Fruit fly (Drosophila melanogaster): Measurements from ENCODE around the gene zormin.

zormin gene

dm6 chr3L:2164031-2164537 lies 12.6 kb upstream of the zormin start (continued):
- TF ChIP-seq gt (GFP tag; IDR thresholded peaks at IDR 0.05) (no peak), lola (GFP tag; optimal IDR thresholded peaks at IDR 0.05) (no peak), vfl (GFP tag; optimal IDR thresholded peaks at IDR 0.05) (no peak), CG4424 (GFP tag; optimal IDR thresholded peaks at IDR 0.05) (peak; percentile 13), Scr (GFP tag; IDR thresholded peaks at IDR 0.05; ENCODE audit: partially characterized antibody) (no peak), dmrt99B (tag; optimal IDR thresholded peaks at IDR 0.05) (peak; percentile 44), sens-2 (GFP tag; IDR thresholded peaks at IDR 0.05) (no peak), Adf1 (GFP tag; IDR thresholded peaks at IDR 0.05) (no peak), scrt (GFP tag; optimal IDR thresholded peaks at IDR 0.05) (no peak), bsh (GFP tag; optimal IDR thresholded peaks at IDR 0.05) (peak; percentile 8 to 55), CG4282 (GFP tag; optimal IDR thresholded peaks at IDR 0.05) (no peak), jumu (GFP tag; optimal IDR thresholded peaks at IDR 0.05) (no peak), CG9817 (tag; optimal IDR thresholded peaks at IDR 0.05) (no peak), CG11085 (GFP tag; IDR thresholded peaks at IDR 0.05) (no peak), CG33213 (GFP tag; optimal IDR thresholded peaks at IDR 0.05) (no peak), sob (GFP tag; IDR thresholded peaks at IDR 0.05) (no peak), CG7271 (tag; optimal IDR thresholded peaks at IDR 0.05) (no peak), Sry-δ (GFP tag; optimal IDR thresholded peaks at IDR 0.05) (no peak), ab (GFP tag; optimal IDR thresholded peaks at IDR 0.05) (no peak), az2 (GFP tag; optimal IDR thresholded peaks at IDR 0.05) (no peak), pum (GFP tag; optimal IDR thresholded peaks at IDR 0.05) (peak; percentile 35), CG7839 (tag; optimal IDR thresholded peaks at IDR 0.05) (peak; percentile 40), ato (GFP tag; IDR thresholded peaks at IDR 0.05; ENCODE audit: partially characterized antibody) (no peak), Ets97D (GFP tag; optimal IDR thresholded peaks at IDR 0.05) (no peak), zf30C (GFP tag; optimal IDR thresholded peaks at IDR 0.05) (no peak), esg (GFP tag; conservative IDR thresholded peaks at IDR 0.05) (peak; percentile 22; the same call in 1 of the 2 replicates), tna (GFP tag; IDR thresholded peaks at IDR 0.05; ENCODE audit: partially characterized antibody) (no peak), insv (GFP tag; optimal IDR thresholded peaks at IDR 0.05) (no peak), otp (GFP tag; IDR thresholded peaks at IDR 0.05) (peak; percentile 59; the same call in 1 of the 3 replicates), gce (GFP tag; IDR thresholded peaks at IDR 0.05) (no peak), Dip2 (GFP tag; IDR thresholded peaks at IDR 0.05) (no peak), dmrt11E (tag; optimal IDR thresholded peaks at IDR 0.05) (no peak), CG43689 (GFP tag; IDR thresholded peaks at IDR 0.05) (no peak), NC2α (GFP tag; optimal IDR thresholded peaks at IDR 0.05) (no peak), fd96Cb (tag; optimal IDR thresholded peaks at IDR 0.05) (peak; percentile 76), CG7963 (GFP tag; IDR thresholded peaks at IDR 0.05; ENCODE audit: partially characterized antibody) (no peak), Meics (GFP tag; optimal IDR thresholded peaks at IDR 0.05) (no peak), Myb (GFP tag; optimal IDR thresholded peaks at IDR 0.05) (no peak)

- TF ChIP-seq ash1 (GFP tag; optimal IDR thresholded peaks at IDR 0.05), result no peak
- TF ChIP-seq ac (GFP tag; optimal IDR thresholded peaks at IDR 0.05), result no peak
- no peak for TF ChIP-seq CG5245 (GFP tag; optimal IDR thresholded peaks at IDR 0.05)
- TF ChIP-seq zen2 (GFP tag; IDR thresholded peaks at IDR 0.05; ENCODE audit: partially characterized antibody), result 0 out of 3 replicates have a peak, but pooled peaks have one; percentile 28
- no peak for TF ChIP-seq CG12942 (GFP tag; optimal IDR thresholded peaks at IDR 0.05)
- no peak for TF ChIP-seq Side (GFP tag; optimal IDR thresholded peaks at IDR 0.05)
- peak; percentile 33; the same call in 1 of the 2 replicates for TF ChIP-seq vvl (GFP tag; IDR thresholded peaks at IDR 0.05)
- TF ChIP-seq CG12391 (tag; optimal IDR thresholded peaks at IDR 0.05), result no peak
- TF ChIP-seq HLHmδ (GFP tag; optimal IDR thresholded peaks at IDR 0.05), result no peak
- TF ChIP-seq dati (GFP tag; IDR thresholded peaks at IDR 0.05), result no peak
- TF ChIP-seq jumu (GFP tag; optimal IDR thresholded peaks at IDR 0.05), result no peak
- peak; percentile 54 for TF ChIP-seq sd (tag; optimal IDR thresholded peaks at IDR 0.05)
- 0 out of 3 replicates have a peak, but pooled peaks have one; percentile 40 for TF ChIP-seq ci (GFP tag; IDR thresholded peaks at IDR 0.05)
- no peak for TF ChIP-seq Rx (GFP tag; IDR thresholded peaks at IDR 0.05)
- peak; percentile 89 for TF ChIP-seq Jarid2 (GFP tag; optimal IDR thresholded peaks at IDR 0.05)
- no peak for TF ChIP-seq trh (GFP tag; optimal IDR thresholded peaks at IDR 0.05)
These were observed 12.1 kb upstream of the zormin start, which contains the start of gene CG15822 for dm6 chr3L:2163608-2164007. TSS of gene CG15822 (minus strand) at chr3L:2163863.

Data from whole organism, embryonic.